Worm (Caenorhabditis elegans) whole organism, L1 larva: ENCODE measurements around the gene C49A9.5.
A peak's percentile ranks its signal among the peaks of the same experiment; 100 is the strongest.

ENCODE experiments used
- C04F5.9 ChIP-seq: sonication (generic microtip); optimal IDR thresholded peaks from 2 replicates; lab custom pipeline; 2016; ENCODE audit warnings: missing genetic modification characterization, missing compliant biosample characterization
- alr-1 ChIP-seq: fragments of 200-800 bp; sonication (Bioruptor generic); optimal IDR thresholded peaks from 2 replicates; lab custom pipeline; 2018; ENCODE audit warnings: borderline replicate concordance, mild to moderate bottlenecking, missing genetic modification characterization, missing compliant biosample characterization
- aly-2 ChIP-seq: fragments of 150-350 bp; optimal IDR thresholded peaks from 2 replicates; lab custom pipeline; 2014; ENCODE audit warnings: missing biosample characterization, missing genetic modification characterization
- blmp-1 ChIP-seq: fragments of 150-350 bp; optimal IDR thresholded peaks from 2 replicates; lab custom pipeline; 2014; ENCODE audit warnings: missing biosample characterization, missing genetic modification characterization
- ceh-8 ChIP-seq: fragments of 200-800 bp; sonication (Bioruptor generic); optimal IDR thresholded peaks from 2 replicates; lab custom pipeline; 2018; ENCODE audit warnings: mild to moderate bottlenecking, missing genetic modification characterization, moderate library complexity, missing compliant biosample characterization
- ceh-82 ChIP-seq, 3 experiments: fragments of 150-350 bp in 1 of 3; sonication (generic microtip) in 2 of 3; optimal IDR thresholded peaks; 2 replicates each; lab custom pipeline; 2014 to 2017; ENCODE audit warnings: missing biosample characterization in 3 of 3, missing genetic modification characterization in 3 of 3
- ceh-88 ChIP-seq: fragments of 200-800 bp; sonication (Bioruptor generic); IDR thresholded peaks from 2 replicates; pipeline ENCODE4 v1.3.6; 2022; ENCODE audit warnings: missing genetic modification characterization, missing compliant biosample characterization
- dpl-1 ChIP-seq, 3 experiments: fragments of 150-350 bp in 2 of 3; sonication (generic microtip) in 1 of 3; optimal IDR thresholded peaks; 2 replicates each; lab custom pipeline; 2014 to 2017; ENCODE audit warnings: missing biosample characterization in 3 of 3, missing genetic modification characterization in 3 of 3, missing genetic modification reagents in 3 of 3
- dsc-1 ChIP-seq: sonication (generic microtip); optimal IDR thresholded peaks from 2 replicates; lab custom pipeline; 2016; ENCODE audit warnings: mild to moderate bottlenecking, missing genetic modification characterization, missing compliant biosample characterization
- efl-3 ChIP-seq: fragments of 200-800 bp; sonication (Bioruptor generic); optimal IDR thresholded peaks from 2 replicates; lab custom pipeline; 2018; ENCODE audit warnings: mild to moderate bottlenecking, missing genetic modification characterization, missing compliant biosample characterization
- egl-13 ChIP-seq: sonication (generic microtip); optimal IDR thresholded peaks from 2 replicates; lab custom pipeline; 2016; ENCODE audit warnings: missing genotype, missing genetic modification reagents, missing genetic modification characterization, missing compliant biosample characterization
- egl-27 ChIP-seq, 2 experiments: fragments of 150-350 bp in 1 of 2; sonication (generic microtip); optimal IDR thresholded peaks; 3 replicates each; lab custom pipeline; 2017 to 2018; ENCODE audit warnings: missing biosample characterization in 2 of 2, missing genetic modification characterization in 2 of 2, missing genetic modification reagents in 2 of 2
- elt-2 ChIP-seq: sonication (generic microtip); optimal IDR thresholded peaks from 2 replicates; lab custom pipeline; 2016; ENCODE audit warnings: missing genetic modification characterization, mild to moderate bottlenecking, inconsistent platforms, missing compliant biosample characterization, missing genetic modification reagents
- ets-5 ChIP-seq: fragments of 200-800 bp; sonication (Bioruptor generic); IDR thresholded peaks from 2 replicates; pipeline ENCODE4 v1.3.6; 2022; ENCODE audit warnings: missing genetic modification characterization, missing compliant biosample characterization
- fkh-8 ChIP-seq: sonication (generic microtip); optimal IDR thresholded peaks from 2 replicates; lab custom pipeline; 2016; ENCODE audit warnings: mild to moderate bottlenecking, missing genetic modification characterization, missing compliant biosample characterization
- grh-1 ChIP-seq: fragments of 200-800 bp; sonication (Bioruptor generic); IDR thresholded peaks from 2 replicates; pipeline ENCODE4 v1.3.6; 2022; ENCODE audit warnings: missing genetic modification reagents, missing genetic modification characterization, missing compliant biosample characterization
- hpl-2 ChIP-seq: fragments of 150-350 bp; optimal IDR thresholded peaks from 2 replicates; lab custom pipeline; 2014; ENCODE audit warnings: missing biosample characterization, missing genetic modification reagents, missing genetic modification characterization
- irx-1 ChIP-seq: sonication (generic microtip); optimal IDR thresholded peaks from 2 replicates; lab custom pipeline; 2016; ENCODE audit warnings: missing genetic modification characterization, missing compliant biosample characterization
- isw-1 ChIP-seq: fragments of 200-800 bp; sonication (Bioruptor generic); IDR thresholded peaks from 2 replicates; pipeline ENCODE4 v1.3.6; 2022; ENCODE audit warnings: missing genetic modification characterization, missing compliant biosample characterization
- lin-13 ChIP-seq: fragments of 150-350 bp; optimal IDR thresholded peaks from 2 replicates; lab custom pipeline; 2014; ENCODE audit warnings: missing biosample characterization, missing genetic modification reagents, missing genetic modification characterization
- lin-15B ChIP-seq: fragments of 150-350 bp; sonication (generic microtip); optimal IDR thresholded peaks from 3 replicates; lab custom pipeline; 2014; ENCODE audit warnings: missing biosample characterization, missing genetic modification characterization
- lin-35 ChIP-seq, 2 experiments: fragments of 150-350 bp; optimal IDR thresholded peaks; 2 replicates each; lab custom pipeline; 2014; ENCODE audit warnings: missing biosample characterization in 2 of 2, missing genetic modification characterization in 2 of 2, missing genetic modification reagents in 2 of 2
- lin-39 ChIP-seq: fragments of 150-350 bp; optimal IDR thresholded peaks from 2 replicates; lab custom pipeline; 2014; ENCODE audit warnings: missing biosample characterization, missing genetic modification reagents, missing genetic modification characterization
- lir-3 ChIP-seq: sonication (generic microtip); optimal IDR thresholded peaks from 2 replicates; lab custom pipeline; 2016; ENCODE audit warnings: mild to moderate bottlenecking, missing genetic modification characterization, moderate library complexity, missing compliant biosample characterization; ENCODE audit not compliant: poor library complexity
- lsy-2 ChIP-seq, 2 experiments: fragments of 150-350 bp; optimal IDR thresholded peaks; 2 replicates each; lab custom pipeline; 2014; ENCODE audit warnings: missing biosample characterization in 2 of 2, missing genetic modification characterization in 2 of 2
- mab-9 ChIP-seq: fragments of 200-800 bp; sonication (Bioruptor generic); IDR thresholded peaks from 2 replicates; pipeline ENCODE4 v1.3.6; 2022; ENCODE audit warnings: missing genetic modification reagents, missing genetic modification characterization, missing compliant biosample characterization
- mdl-1 ChIP-seq, 2 experiments: fragments of 150-350 bp; optimal IDR thresholded peaks; 2 replicates each; lab custom pipeline; 2014 to 2017; ENCODE audit warnings: missing biosample characterization in 2 of 2, missing genetic modification characterization in 2 of 2, inconsistent platforms in 1 of 2
- mef-2 ChIP-seq: fragments of 150-350 bp; optimal IDR thresholded peaks from 2 replicates; lab custom pipeline; 2014; ENCODE audit warnings: missing biosample characterization, missing genetic modification characterization
- nhr-12 ChIP-seq: sonication (generic microtip); optimal IDR thresholded peaks from 2 replicates; lab custom pipeline; 2017; ENCODE audit warnings: missing biosample characterization, missing genetic modification characterization
- nhr-19 ChIP-seq: fragments of 200-800 bp; sonication (Bioruptor generic); conservative IDR thresholded peaks from 2 replicates; pipeline ENCODE4 v1.3.6; 2022; ENCODE audit warnings: missing genetic modification characterization, missing compliant biosample characterization
- nhr-20 ChIP-seq: sonication (generic microtip); optimal IDR thresholded peaks from 2 replicates; lab custom pipeline; 2016; ENCODE audit warnings: mild to moderate bottlenecking, missing genetic modification characterization, missing compliant biosample characterization
- nhr-237 ChIP-seq: fragments of 150-350 bp; optimal IDR thresholded peaks from 2 replicates; lab custom pipeline; 2014; ENCODE audit warnings: missing biosample characterization, missing genetic modification characterization
- nhr-71 ChIP-seq: sonication (generic microtip); optimal IDR thresholded peaks from 2 replicates; lab custom pipeline; 2016; ENCODE audit warnings: mild to moderate bottlenecking, missing genetic modification characterization, moderate library complexity, missing compliant biosample characterization
- nhr-76 ChIP-seq: sonication (generic microtip); optimal IDR thresholded peaks from 2 replicates; lab custom pipeline; 2017; ENCODE audit warnings: missing biosample characterization, missing genetic modification characterization
- nhr-77 ChIP-seq: fragments of 150-350 bp; optimal IDR thresholded peaks from 2 replicates; lab custom pipeline; 2014; ENCODE audit warnings: missing biosample characterization, missing genetic modification characterization
- nhr-84 ChIP-seq: sonication (generic microtip); optimal IDR thresholded peaks from 2 replicates; lab custom pipeline; 2017; ENCODE audit warnings: missing biosample characterization, missing genetic modification characterization
- nhr-85 ChIP-seq: sonication (generic microtip); peaks from one replicate; lab custom pipeline; 2016; ENCODE audit warnings: missing genetic modification characterization, inconsistent platforms, missing compliant biosample characterization
- pax-3 ChIP-seq: fragments of 200-800 bp; sonication (Bioruptor generic); optimal IDR thresholded peaks from 2 replicates; lab custom pipeline; 2018; ENCODE audit warnings: mild to moderate bottlenecking, missing genetic modification characterization, moderate library complexity, missing compliant biosample characterization
- pqm-1 ChIP-seq: sonication (generic microtip); optimal IDR thresholded peaks from 3 replicates; lab custom pipeline; 2017; ENCODE audit warnings: missing biosample characterization, missing genetic modification characterization
- rnt-1 ChIP-seq: sonication (generic microtip); optimal IDR thresholded peaks from 2 replicates; lab custom pipeline; 2016; ENCODE audit warnings: mild to moderate bottlenecking, missing genetic modification characterization, moderate library complexity, missing compliant biosample characterization
- snpc-4 ChIP-seq: fragments of 150-350 bp; optimal IDR thresholded peaks from 2 replicates; lab custom pipeline; 2014; ENCODE audit warnings: missing biosample characterization, missing genetic modification characterization
- snu-23 ChIP-seq: sonication (generic microtip); optimal IDR thresholded peaks from 2 replicates; lab custom pipeline; 2016; ENCODE audit warnings: missing genetic modification characterization, missing compliant biosample characterization
- sox-4 ChIP-seq: sonication (generic microtip); optimal IDR thresholded peaks from 2 replicates; lab custom pipeline; 2016; ENCODE audit warnings: missing genetic modification characterization, missing compliant biosample characterization
- sptf-1 ChIP-seq: fragments of 150-350 bp; optimal IDR thresholded peaks from 2 replicates; lab custom pipeline; 2014; ENCODE audit warnings: missing biosample characterization, missing genetic modification characterization
- tlp-1 ChIP-seq: fragments of 150-350 bp; optimal IDR thresholded peaks from 2 replicates; lab custom pipeline; 2014; ENCODE audit warnings: missing biosample characterization, missing genetic modification characterization
- unc-130 ChIP-seq: fragments of 150-350 bp; optimal IDR thresholded peaks from 2 replicates; lab custom pipeline; 2017; ENCODE audit warnings: missing biosample characterization, missing genetic modification characterization, inconsistent platforms
- unc-30 ChIP-seq: sonication (generic microtip); optimal IDR thresholded peaks from 2 replicates; lab custom pipeline; 2017; ENCODE audit warnings: missing biosample characterization, missing genetic modification characterization
- unc-62 ChIP-seq: fragments of 150-350 bp; optimal IDR thresholded peaks from 2 replicates; lab custom pipeline; 2014; ENCODE audit warnings: missing biosample characterization, missing genetic modification reagents, missing genetic modification characterization
- unc-86 ChIP-seq: sonication (generic microtip); optimal IDR thresholded peaks from 2 replicates; lab custom pipeline; 2016; ENCODE audit warnings: missing genetic modification characterization, missing compliant biosample characterization
- unc-98 ChIP-seq: fragments of 200-800 bp; sonication (Bioruptor generic); IDR thresholded peaks from 2 replicates; pipeline ENCODE4 v1.3.6; 2022; ENCODE audit warnings: missing genetic modification characterization, missing compliant biosample characterization
- xbp-1 ChIP-seq: sonication (generic microtip); optimal IDR thresholded peaks from 2 replicates; lab custom pipeline; 2016; ENCODE audit warnings: missing genetic modification characterization, missing compliant biosample characterization
- zag-1 ChIP-seq: fragments of 150-350 bp; optimal IDR thresholded peaks from 2 replicates; lab custom pipeline; 2014; ENCODE audit warnings: missing biosample characterization, missing genetic modification characterization
- ztf-11 ChIP-seq, 2 experiments: sonication (generic microtip); optimal IDR thresholded peaks; 2 replicates each; lab custom pipeline; 2016 to 2017; ENCODE audit warnings: missing genetic modification characterization in 2 of 2, missing biosample characterization in 1 of 2, missing compliant biosample characterization in 1 of 2

C49A9.5 gene

ce11 chrIV:6206294-6206776 lies 7.1 kb upstream of the C49A9.5 start, which contains the start of gene C49A9.10 (continued):
- TF ChIP-seq unc-98 (peak; percentile 89), ceh-88 (GFP tag; lab: Robert Waterston, UW) (peak; percentile 80), alr-1 (tag; lab: Kevin White, UChicago) (no peak), nhr-19 (GFP tag; lab: Robert Waterston, UW) (peak; percentile 89), nhr-71 (tag; lab: Kevin White, UChicago) (peak; percentile 96), lin-15B (peak; percentile 65), blmp-1 (tag; lab: Kevin White, UChicago) (peak; percentile 27), fkh-8 (peak; percentile 76), isw-1 (GFP tag; lab: Robert Waterston, UW) (peak; percentile 85), unc-86 (tag; lab: Kevin White, UChicago) (peak; percentile 88), nhr-85 (tag; lab: Kevin White, UChicago) (peak; percentile 97), pax-3 (peak; percentile 97), lir-3 (tag; lab: Kevin White, UChicago) (peak; percentile 99), unc-62 (GFP tag; lab: Kevin White, UChicago) (no peak), nhr-76 (no peak), mdl-1 (tag; optimal IDR thresholded peaks at IDR 0.05; lab: Kevin White, UChicago) (peak in 1 of 2 experiments; percentile 61), rnt-1 (tag; lab: Kevin White, UChicago) (peak; percentile 100), xbp-1 (tag; lab: Kevin White, UChicago) (peak; percentile 92), dsc-1 (peak; percentile 97), dpl-1 (GFP tag; optimal IDR thresholded peaks at IDR 0.05; lab: Kevin White, UChicago) (peak; percentile 95 to 97 (median 97)), aly-2 (peak; percentile 9), egl-13 (peak; percentile 95), mef-2 (peak; percentile 41), pqm-1 (tag; lab: Kevin White, UChicago) (no peak), nhr-84 (tag; lab: Kevin White, UChicago) (no peak), lsy-2 (tag; optimal IDR thresholded peaks at IDR 0.05; lab: Kevin White, UChicago) (peak; percentile 88 to 90), hpl-2 (GFP tag; lab: Kevin White, UChicago) (peak; percentile 47), nhr-237 (tag; lab: Kevin White, UChicago) (no peak), nhr-77 (tag; lab: Kevin White, UChicago) (peak; percentile 2), sox-4 (peak; percentile 97), unc-30 (no peak), lin-39 (tag; lab: Kevin White, UChicago) (peak; percentile 80), snu-23 (GFP tag; lab: Kevin White, UChicago) (peak; percentile 91), ceh-82 (tag; optimal IDR thresholded peaks at IDR 0.05; lab: Kevin White, UChicago) (peak; percentile 80 to 84 (median 83)), snpc-4 (tag; lab: Kevin White, UChicago) (peak; percentile 70), egl-27 (tag; optimal IDR thresholded peaks at IDR 0.05; lab: Kevin White, UChicago) (no peak), tlp-1 (no peak), nhr-12 (tag; lab: Kevin White, UChicago) (no peak), ceh-8 (peak; percentile 82), efl-3 (GFP tag; lab: Kevin White, UChicago) (peak; percentile 45), ztf-11 (tag; optimal IDR thresholded peaks at IDR 0.05; lab: Kevin White, UChicago) (peak in 1 of 2 experiments; percentile 98), sptf-1 (tag; lab: Kevin White, UChicago) (no peak), C04F5.9 (tag; lab: Kevin White, UChicago) (peak; percentile 93), lin-13 (GFP tag; lab: Kevin White, UChicago) (peak; percentile 63), elt-2 (tag; lab: Kevin White, UChicago) (peak; percentile 88), lin-35 (GFP tag; optimal IDR thresholded peaks at IDR 0.05; lab: Kevin White, UChicago) (peak; percentile 98), zag-1 (tag; lab: Kevin White, UChicago) (no peak), ets-5 (GFP tag; lab: Robert Waterston, UW) (no peak), irx-1 (tag; lab: Kevin White, UChicago) (peak; percentile 98), mab-9 (peak; percentile 89), nhr-20 (peak; percentile 94), unc-130 (peak; percentile 88), grh-1 (peak; percentile 87)
